Fruit fly (Drosophila melanogaster) Kc167 (cell line): Measurements from ENCODE around the gene CG32797.

Source experiments
- Myc ChIP-seq: fragments of >200 bp; optimal IDR thresholded peaks from 2 replicates; lab custom pipeline; 2017; ENCODE audit warnings: missing external identifiers
- h ChIP-seq: fragments of >200 bp; optimal IDR thresholded peaks from 3 replicates; lab custom pipeline; 2018; ENCODE audit warnings: missing external identifiers
- psq ChIP-seq: fragments of >200 bp; optimal IDR thresholded peaks from 2 replicates; lab custom pipeline; 2017; ENCODE audit warnings: missing external identifiers

dm6 chrX:2396204-2396882 lies 29.3 kb downstream of the CG32797 start:
- TF ChIP-seq h (lab: Kevin White, UChicago) (no peak), Myc (no peak), psq (no peak)
